Fruit fly (Drosophila melanogaster) whole organism, wandering third instar larva: ENCODE results near the gene Indy.

Source experiments
- Abd-B ChIP-seq: fragments of >200 bp; optimal IDR thresholded peaks from 2 replicates; lab custom pipeline; 2017; ENCODE audit warnings: missing biosample characterization, missing genetic modification characterization
- CG32264 ChIP-seq: fragments of 200-800 bp; sonication (Bioruptor generic); optimal IDR thresholded peaks from 2 replicates; lab custom pipeline; 2016; ENCODE audit warnings: missing biosample characterization, missing genetic modification characterization
- CG9705 ChIP-seq: fragments of 200-800 bp; sonication (Bioruptor generic); optimal IDR thresholded peaks from 2 replicates; lab custom pipeline; 2018; ENCODE audit warnings: missing biosample characterization, mild to moderate bottlenecking, missing genetic modification characterization
- CrebA ChIP-seq: fragments of 200-800 bp; sonication (Bioruptor generic); optimal IDR thresholded peaks from 2 replicates; lab custom pipeline; 2016; ENCODE audit warnings: missing biosample characterization, mild to moderate bottlenecking, missing genetic modification characterization, borderline replicate concordance
- Dfd ChIP-seq: fragments of >200 bp; optimal IDR thresholded peaks from 2 replicates; lab custom pipeline; 2017; ENCODE audit warnings: missing biosample characterization, missing genetic modification characterization
- Dif ChIP-seq: fragments of 200-275, 200-300 bp; sonication (Bioruptor generic); optimal IDR thresholded peaks from 2 replicates; lab custom pipeline; 2018; ENCODE audit warnings: missing biosample characterization, missing genetic modification characterization; ENCODE audit not compliant: partially characterized antibody
- GATAd ChIP-seq: sonication (Bioruptor generic); optimal IDR thresholded peaks from 2 replicates; lab custom pipeline; 2016; ENCODE audit warnings: missing biosample characterization, missing genetic modification characterization
- HLH106 ChIP-seq: fragments of 200-800 bp; optimal IDR thresholded peaks from 3 replicates; lab custom pipeline; 2019; ENCODE audit warnings: missing biosample characterization, mild to moderate bottlenecking, missing genetic modification characterization, moderate library complexity
- Hnf4 ChIP-seq: fragments of 200-800 bp; sonication (Bioruptor generic); optimal IDR thresholded peaks from 2 replicates; lab custom pipeline; 2016; ENCODE audit warnings: missing biosample characterization, mild to moderate bottlenecking, missing genetic modification characterization
- Hr78 ChIP-seq: fragments of >200 bp; optimal IDR thresholded peaks from 2 replicates; lab custom pipeline; 2017; ENCODE audit warnings: missing biosample characterization, missing genetic modification characterization
- Hr83 ChIP-seq: fragments of 200-300 bp; sonication (Bioruptor generic); optimal IDR thresholded peaks from 2 replicates; lab custom pipeline; 2016; ENCODE audit warnings: missing biosample characterization, mild to moderate bottlenecking, missing genetic modification characterization, moderate library complexity; ENCODE audit not compliant: poor library complexity, severe bottlenecking
- Jra ChIP-seq: sonication (Bioruptor generic); optimal IDR thresholded peaks from 2 replicates; lab custom pipeline; 2016; ENCODE audit warnings: missing biosample characterization, missing genetic modification characterization
- Mio ChIP-seq: sonication (Bioruptor generic); optimal IDR thresholded peaks from 2 replicates; lab custom pipeline; 2016; ENCODE audit warnings: missing biosample characterization, missing genetic modification characterization
- Myc ChIP-seq: fragments of >200 bp; optimal IDR thresholded peaks from 2 replicates; lab custom pipeline; 2017
- N ChIP-seq: fragments of >200 bp; optimal IDR thresholded peaks from 2 replicates; lab custom pipeline; 2018; ENCODE audit warnings: missing biosample characterization, missing external identifiers, missing genetic modification characterization
- OdsH ChIP-seq: fragments of 200-800 bp; sonication (Bioruptor generic); optimal IDR thresholded peaks from 2 replicates; lab custom pipeline; 2016; ENCODE audit warnings: missing biosample characterization, mild to moderate bottlenecking, missing genetic modification characterization
- Rel ChIP-seq, 2 experiments: fragments of 200-800 bp; sonication (Bioruptor generic) in 1 of 2; optimal IDR thresholded peaks; 2 replicates in 1 of 2; 3 replicates in 1 of 2; lab custom pipeline; 2016 to 2019; ENCODE audit warnings: mild to moderate bottlenecking in 2 of 2, missing biosample characterization in 2 of 2, missing genetic modification characterization in 2 of 2, moderate library complexity in 1 of 2
- Sp1 ChIP-seq: fragments of 200-800 bp; sonication (Bioruptor generic); optimal IDR thresholded peaks from 3 replicates; lab custom pipeline; 2019; ENCODE audit warnings: missing biosample characterization, mild to moderate bottlenecking, missing genetic modification characterization, moderate library complexity
- Vsx2 ChIP-seq: fragments of 200-300, 225-300 bp; sonication (Bioruptor generic); optimal IDR thresholded peaks from 2 replicates; lab custom pipeline; 2018; ENCODE audit warnings: missing biosample characterization, missing genetic modification characterization; ENCODE audit not compliant: partially characterized antibody
- br ChIP-seq: fragments of 200-800 bp; sonication (Bioruptor generic); optimal IDR thresholded peaks from 2 replicates; lab custom pipeline; 2016; ENCODE audit warnings: missing biosample characterization, missing genetic modification characterization
- brk ChIP-seq: fragments of 200-800 bp; sonication (Bioruptor generic); optimal IDR thresholded peaks from 2 replicates; lab custom pipeline; 2016; ENCODE audit warnings: missing biosample characterization, mild to moderate bottlenecking, missing genetic modification characterization
- dl ChIP-seq, 2 experiments: fragments of 175-275, 200-275 bp in 1 of 2; fragments of 200-275 bp in 1 of 2; sonication (Bioruptor generic); optimal IDR thresholded peaks; lab custom pipeline; 2018; ENCODE audit warnings: mild to moderate bottlenecking in 2 of 2, missing biosample characterization in 2 of 2, missing genetic modification characterization in 2 of 2, moderate library complexity in 2 of 2; ENCODE audit not compliant: partially characterized antibody in 2 of 2, insufficient read depth in 1 of 2
- dmrt93B ChIP-seq: fragments of 200-800 bp; sonication (Bioruptor generic); optimal IDR thresholded peaks from 2 replicates; lab custom pipeline; 2018; ENCODE audit warnings: missing biosample characterization, mild to moderate bottlenecking, missing genetic modification characterization
- dsf ChIP-seq: sonication (Bioruptor generic); optimal IDR thresholded peaks from 2 replicates; lab custom pipeline; 2016; ENCODE audit warnings: missing biosample characterization, missing genetic modification characterization, borderline replicate concordance
- ey ChIP-seq: fragments of 200-800 bp; sonication (Bioruptor generic); optimal IDR thresholded peaks from 2 replicates; lab custom pipeline; 2016; ENCODE audit warnings: missing biosample characterization, missing genetic modification characterization
- foxo ChIP-seq, 2 experiments: fragments of 200-800 bp; sonication (Bioruptor generic); optimal IDR thresholded peaks; 2 replicates in 1 of 2; 3 replicates in 1 of 2; lab custom pipeline; 2016 to 2017; ENCODE audit warnings: missing biosample characterization in 2 of 2, missing genetic modification characterization in 2 of 2
- fru ChIP-seq: fragments of 200-800 bp; sonication (Bioruptor generic); optimal IDR thresholded peaks from 3 replicates; lab custom pipeline; 2016; ENCODE audit warnings: missing biosample characterization, mild to moderate bottlenecking, missing genetic modification characterization
- h ChIP-seq: fragments of 200-800 bp; sonication (Bioruptor generic); optimal IDR thresholded peaks from 3 replicates; lab custom pipeline; 2016; ENCODE audit warnings: missing biosample characterization, mild to moderate bottlenecking, missing genetic modification characterization
- jim ChIP-seq: fragments of 175-275, 200-325 bp; sonication (Bioruptor generic); optimal IDR thresholded peaks from 2 replicates; lab custom pipeline; 2016; ENCODE audit warnings: missing biosample characterization, mild to moderate bottlenecking, missing genetic modification characterization
- lola ChIP-seq: fragments of >200 bp; optimal IDR thresholded peaks from 2 replicates; lab custom pipeline; 2017; ENCODE audit warnings: missing biosample characterization, missing genetic modification characterization
- pan ChIP-seq: fragments of >200 bp; optimal IDR thresholded peaks from 2 replicates; lab custom pipeline; 2017
- psq ChIP-seq: fragments of 200-800 bp; sonication (Bioruptor generic); optimal IDR thresholded peaks from 3 replicates; lab custom pipeline; 2017; ENCODE audit warnings: missing biosample characterization, mild to moderate bottlenecking, missing genetic modification characterization, moderate library complexity
- rgr ChIP-seq: fragments of 200-800 bp; sonication (Bioruptor generic); optimal IDR thresholded peaks from 3 replicates; lab custom pipeline; 2016; ENCODE audit warnings: missing biosample characterization, mild to moderate bottlenecking, missing genetic modification characterization
- sage ChIP-seq: fragments of 200-800 bp; sonication (Bioruptor generic); optimal IDR thresholded peaks from 2 replicates; lab custom pipeline; 2016; ENCODE audit warnings: missing biosample characterization, mild to moderate bottlenecking, missing genetic modification characterization
- sv ChIP-seq: fragments of 200-800 bp; sonication (Bioruptor generic); optimal IDR thresholded peaks from 3 replicates; lab custom pipeline; 2016; ENCODE audit warnings: missing biosample characterization, missing genetic modification characterization
- tai ChIP-seq: sonication (Bioruptor generic); optimal IDR thresholded peaks from 2 replicates; lab custom pipeline; 2016; ENCODE audit warnings: missing biosample characterization, missing genetic modification characterization
- woc ChIP-seq: sonication (Bioruptor generic); optimal IDR thresholded peaks from 2 replicates; lab custom pipeline; 2016; ENCODE audit warnings: missing biosample characterization, mild to moderate bottlenecking, missing genetic modification characterization

The Indy gene

DNA sequence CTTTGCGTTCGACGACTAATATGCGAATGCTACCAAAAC, at the start of gene Indy:
TSS of gene Indy (minus strand) at position 35 of the 39 bp plus-strand sequence.
- TF ChIP-seq GATAd: no peak
- no peak for TF ChIP-seq CG9705 (GFP tag; lab: Kevin White, UChicago)
- no peak for TF ChIP-seq pan (lab: Kevin White, UChicago)
- no peak for TF ChIP-seq CG32264 (GFP tag; lab: Kevin White, UChicago)
- no peak for TF ChIP-seq rgr (GFP tag; lab: Kevin White, UChicago)
- TF ChIP-seq Hnf4 (GFP tag; lab: Kevin White, UChicago): no peak
- no peak for TF ChIP-seq Mio
- TF ChIP-seq br (GFP tag; lab: Kevin White, UChicago): no peak
- TF ChIP-seq dl (GFP tag; optimal IDR thresholded peaks at IDR 0.05; lab: Kevin White, UChicago; ENCODE audit: insufficient read depth in 1 of 2, partially characterized antibody in 2 of 2): no peak
- TF ChIP-seq brk (GFP tag; lab: Kevin White, UChicago): no peak
- TF ChIP-seq dmrt93B (GFP tag; lab: Kevin White, UChicago): no peak
- no peak for TF ChIP-seq psq (GFP tag; lab: Kevin White, UChicago)
- TF ChIP-seq N (GFP tag; lab: Kevin White, UChicago): no peak
- no peak for TF ChIP-seq tai (GFP tag; lab: Kevin White, UChicago)
- no peak for TF ChIP-seq h (GFP tag; lab: Kevin White, UChicago)
- no peak for TF ChIP-seq sage (GFP tag; lab: Kevin White, UChicago)

DNA sequence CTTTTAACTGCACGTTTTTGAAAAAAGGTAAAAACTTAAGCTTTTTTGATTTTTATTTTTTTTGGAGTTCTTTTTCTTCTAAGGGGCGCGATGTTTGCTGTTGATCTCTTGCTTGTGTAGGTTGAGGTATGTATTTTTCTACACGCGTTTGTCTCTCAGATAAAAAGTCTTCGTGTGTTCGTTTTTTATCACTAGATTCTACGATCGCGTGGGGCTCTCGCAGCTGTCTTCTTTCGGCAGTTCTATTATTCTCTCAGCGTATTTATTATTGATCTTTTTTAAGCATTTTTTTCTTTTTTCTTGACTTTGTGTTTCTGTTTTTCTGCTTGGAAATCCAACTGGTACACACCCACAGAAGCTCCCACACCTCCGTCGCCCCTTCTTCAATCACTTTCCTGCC, 49.0 kb upstream of the Indy start:
- TF ChIP-seq rgr (GFP tag; lab: Kevin White, UChicago) (no peak), Dfd (GFP tag; lab: Kevin White, UChicago) (no peak), CG9705 (GFP tag; lab: Kevin White, UChicago) (no peak), Mio (no peak), Jra (GFP tag; lab: Kevin White, UChicago) (no peak), ey (GFP tag; lab: Kevin White, UChicago) (no peak), Myc (lab: Kevin White, UChicago) (no peak), Vsx2 (GFP tag; lab: Kevin White, UChicago) (no peak), CG32264 (GFP tag; lab: Kevin White, UChicago) (no peak), GATAd (no peak), Sp1 (GFP tag; lab: Kevin White, UChicago) (peak; percentile 44), N (GFP tag; lab: Kevin White, UChicago) (no peak), br (GFP tag; lab: Kevin White, UChicago) (no peak), Rel (GFP tag; optimal IDR thresholded peaks at IDR 0.05; lab: Kevin White, UChicago) (peak; percentile 13), Rel (tag; optimal IDR thresholded peaks at IDR 0.05; lab: Kevin White, UChicago) (no peak), tai (GFP tag; lab: Kevin White, UChicago) (no peak), sage (GFP tag; lab: Kevin White, UChicago) (peak; percentile 26), OdsH (GFP tag; lab: Kevin White, UChicago) (no peak), woc (GFP tag; lab: Kevin White, UChicago) (no peak), lola (GFP tag; lab: Kevin White, UChicago) (no peak), pan (lab: Kevin White, UChicago) (no peak), Abd-B (GFP tag; lab: Kevin White, UChicago) (no peak), dmrt93B (GFP tag; lab: Kevin White, UChicago) (no peak), Hr83 (no peak), Hnf4 (GFP tag; lab: Kevin White, UChicago) (no peak), fru (no peak), h (GFP tag; lab: Kevin White, UChicago) (peak; percentile 15), dl (GFP tag; optimal IDR thresholded peaks at IDR 0.05; lab: Kevin White, UChicago; ENCODE audit: insufficient read depth in 1 of 2, partially characterized antibody in 2 of 2) (no peak), HLH106 (no peak), jim (GFP tag; lab: Kevin White, UChicago) (no peak), psq (GFP tag; lab: Kevin White, UChicago) (no peak), sv (GFP tag; lab: Kevin White, UChicago) (no peak), foxo (GFP tag; optimal IDR thresholded peaks at IDR 0.05; lab: Kevin White, UChicago) (no peak), brk (GFP tag; lab: Kevin White, UChicago) (peak; percentile 43), Dif (no peak), dsf (no peak), CrebA (GFP tag; lab: Kevin White, UChicago) (peak; percentile 36), Hr78 (GFP tag; lab: Kevin White, UChicago) (no peak)

DNA sequence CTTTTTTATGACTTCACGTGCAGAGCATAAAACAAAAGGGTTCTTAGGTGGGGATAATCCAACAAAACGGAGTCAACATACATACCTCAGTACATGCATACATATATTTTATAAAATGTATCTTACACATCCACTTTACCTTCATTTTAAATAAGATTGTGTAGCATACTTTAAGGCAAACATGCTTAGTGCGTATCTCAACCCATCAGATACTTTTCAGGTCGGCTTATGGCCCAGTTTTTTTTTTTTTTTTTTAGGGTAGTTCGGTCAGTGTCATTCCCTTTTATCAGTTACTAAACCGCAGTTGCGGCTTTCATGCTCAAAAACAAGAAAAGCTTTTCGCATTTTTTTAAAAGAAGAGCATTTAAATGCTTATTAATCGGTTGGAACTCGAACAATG, 45.9 kb upstream of the Indy start, which contains the start of gene NijB:
TSS of gene NijB (plus strand) at position 398 of the 400 bp plus-strand sequence.
- no peak for TF ChIP-seq brk (GFP tag; lab: Kevin White, UChicago)
- TF ChIP-seq Dif: peak; percentile 6
- peak; percentile 69 for TF ChIP-seq Myc (lab: Kevin White, UChicago)
- peak; percentile 5 for TF ChIP-seq sage (GFP tag; lab: Kevin White, UChicago)
- TF ChIP-seq Vsx2 (GFP tag; lab: Kevin White, UChicago): no peak
- TF ChIP-seq Rel (GFP tag; optimal IDR thresholded peaks at IDR 0.05; lab: Kevin White, UChicago): no peak
- TF ChIP-seq Rel (tag; optimal IDR thresholded peaks at IDR 0.05; lab: Kevin White, UChicago): peak; percentile 69
- peak; percentile 19 for TF ChIP-seq jim (GFP tag; lab: Kevin White, UChicago)
- TF ChIP-seq tai (GFP tag; lab: Kevin White, UChicago): peak; percentile 27
- no peak for TF ChIP-seq Hr83
